Worm (Caenorhabditis elegans) whole organism, young adult: Measurements from ENCODE around the gene Y45F10B.13.

Source experiments
- C17E4.6 ChIP-seq: fragments of 200-800 bp; sonication (Bioruptor generic); IDR thresholded peaks from 2 replicates; pipeline ENCODE4 v1.3.6; 2022; ENCODE audit warnings: missing genetic modification reagents, missing genetic modification characterization, missing compliant biosample characterization
- D2030.7 ChIP-seq: fragments of 200-800 bp; sonication (Bioruptor generic); IDR thresholded peaks from 2 replicates; pipeline ENCODE4 v1.3.6; 2022; ENCODE audit warnings: missing genetic modification reagents, missing genetic modification characterization, missing compliant biosample characterization
- F10E7.11 ChIP-seq: sonication (generic microtip); optimal IDR thresholded peaks from 2 replicates; lab custom pipeline; 2017; ENCODE audit warnings: mild to moderate bottlenecking, missing genetic modification characterization, moderate library complexity, missing compliant biosample characterization
- F22D6.2 ChIP-seq: sonication (generic microtip); optimal IDR thresholded peaks from 2 replicates; lab custom pipeline; 2016; ENCODE audit warnings: mild to moderate bottlenecking, missing genetic modification characterization, missing compliant biosample characterization
- F23B12.7 ChIP-seq: sonication (generic microtip); optimal IDR thresholded peaks from 2 replicates; lab custom pipeline; 2017; ENCODE audit warnings: missing genetic modification characterization, mild to moderate bottlenecking, missing compliant biosample characterization, antibody characterized with exemption, moderate library complexity; ENCODE audit not compliant: insufficient read depth
- F33H1.4 ChIP-seq: fragments of 200-800 bp; sonication (Bioruptor generic); IDR thresholded peaks from 2 replicates; pipeline ENCODE4 v1.3.6; 2022; ENCODE audit warnings: missing genetic modification reagents, missing genetic modification characterization, missing compliant biosample characterization
- F55B11.4 ChIP-seq: sonication (generic microtip); optimal IDR thresholded peaks from 2 replicates; lab custom pipeline; 2016; ENCODE audit warnings: missing compliant biosample characterization, missing genetic modification characterization, borderline replicate concordance; ENCODE audit not compliant: insufficient read depth
- K11D2.4 ChIP-seq: fragments of 200-800 bp; sonication (Bioruptor generic); IDR thresholded peaks from 2 replicates; pipeline ENCODE4 v1.3.6; 2022; ENCODE audit warnings: missing genetic modification reagents, missing genetic modification characterization, missing compliant biosample characterization
- K12H6.12 ChIP-seq: fragments of 200-800 bp; sonication (Bioruptor generic); optimal IDR thresholded peaks from 2 replicates; lab custom pipeline; 2018; ENCODE audit warnings: mild to moderate bottlenecking, missing genetic modification characterization, missing compliant biosample characterization
- T26A5.8 ChIP-seq: sonication (generic microtip); optimal IDR thresholded peaks from 2 replicates; lab custom pipeline; 2016; ENCODE audit warnings: missing genetic modification characterization, missing compliant biosample characterization
- Y53F4B.3 ChIP-seq: fragments of 200-800 bp; sonication (Bioruptor generic); IDR thresholded peaks from 2 replicates; pipeline ENCODE4 v1.3.6; 2022; ENCODE audit warnings: missing genetic modification reagents, missing genetic modification characterization, missing compliant biosample characterization
- Y53G8AR.9 ChIP-seq: fragments of 200-800 bp; sonication (Bioruptor generic); conservative IDR thresholded peaks from 2 replicates; pipeline ENCODE4 v1.3.6; 2022; ENCODE audit warnings: missing genetic modification reagents, missing genetic modification characterization, missing compliant biosample characterization
- Y67H2A.10 ChIP-seq: fragments of 200-800 bp; sonication (Bioruptor generic); conservative IDR thresholded peaks from 2 replicates; pipeline ENCODE4 v1.3.6; 2022; ENCODE audit warnings: missing genetic modification reagents, missing genetic modification characterization, missing compliant biosample characterization
- ZK185.1 ChIP-seq: sonication (generic microtip); optimal IDR thresholded peaks from 2 replicates; lab custom pipeline; 2016; ENCODE audit warnings: mild to moderate bottlenecking, missing genetic modification characterization, missing compliant biosample characterization; ENCODE audit not compliant: poor library complexity, severe bottlenecking
- attf-6 ChIP-seq: fragments of 200-800 bp; sonication (Bioruptor generic); IDR thresholded peaks from 2 replicates; pipeline ENCODE4 v1.3.6; 2022; ENCODE audit warnings: missing genetic modification reagents, missing genetic modification characterization, missing compliant biosample characterization
- ccch-3 ChIP-seq: fragments of 200-800 bp; sonication (Bioruptor generic); optimal IDR thresholded peaks from 2 replicates; lab custom pipeline; 2018; ENCODE audit warnings: mild to moderate bottlenecking, missing genetic modification characterization, missing compliant biosample characterization
- ceh-40 ChIP-seq: fragments of 200-800 bp; sonication (Bioruptor generic); IDR thresholded peaks from 2 replicates; pipeline ENCODE4 v1.3.6; 2022; ENCODE audit warnings: missing genetic modification characterization, missing compliant biosample characterization
- chd-7 ChIP-seq: sonication (generic microtip); optimal IDR thresholded peaks from 2 replicates; lab custom pipeline; 2016; ENCODE audit warnings: mild to moderate bottlenecking, missing genetic modification characterization, moderate library complexity, missing compliant biosample characterization
- efl-1 ChIP-seq: fragments of 150-350 bp; optimal IDR thresholded peaks from 2 replicates; lab custom pipeline; 2014; ENCODE audit warnings: missing biosample characterization, missing genetic modification reagents, missing genetic modification characterization
- egl-18 ChIP-seq: fragments of 200-800 bp; sonication (Bioruptor generic); IDR thresholded peaks from 2 replicates; pipeline ENCODE4 v1.3.6; 2022; ENCODE audit warnings: missing genetic modification reagents, missing genetic modification characterization, missing compliant biosample characterization
- egl-44 ChIP-seq: fragments of 200-800 bp; sonication (Bioruptor generic); IDR thresholded peaks from 2 replicates; pipeline ENCODE4 v1.3.6; 2022; ENCODE audit warnings: missing genetic modification reagents, missing genetic modification characterization, missing compliant biosample characterization
- ekl-4 ChIP-seq: fragments of 200-800 bp; sonication (Bioruptor generic); IDR thresholded peaks from 2 replicates; pipeline ENCODE4 v1.3.6; 2022; ENCODE audit warnings: missing genetic modification reagents, missing genetic modification characterization, missing compliant biosample characterization
- hrde-1 ChIP-seq: sonication (generic microtip); optimal IDR thresholded peaks from 2 replicates; lab custom pipeline; 2016; ENCODE audit warnings: missing genetic modification characterization, mild to moderate bottlenecking, missing compliant biosample characterization, moderate library complexity, missing genotype, missing genetic modification reagents, borderline replicate concordance
- hsf-1 ChIP-seq: fragments of 200-800 bp; sonication (Bioruptor generic); IDR thresholded peaks from 2 replicates; pipeline ENCODE4 v1.3.6; 2022; ENCODE audit warnings: missing genetic modification reagents, missing genetic modification characterization, missing compliant biosample characterization
- lag-1 ChIP-seq: fragments of 200-800 bp; sonication (Bioruptor generic); IDR thresholded peaks from 2 replicates; pipeline ENCODE4 v1.3.6; 2022; ENCODE audit warnings: missing genetic modification reagents, missing genetic modification characterization, missing compliant biosample characterization
- let-526 ChIP-seq: fragments of 200-800 bp; sonication (Bioruptor generic); IDR thresholded peaks from 2 replicates; pipeline ENCODE4 v1.3.6; 2022; ENCODE audit warnings: missing genetic modification reagents, missing genetic modification characterization, missing compliant biosample characterization
- let-607 ChIP-seq, 2 experiments: fragments of 200-800 bp in 1 of 2; sonication (Bioruptor generic) in 1 of 2; sonication (generic microtip) in 1 of 2; optimal IDR thresholded peaks; 2 replicates each; lab custom pipeline; 2016 to 2018; ENCODE audit warnings: mild to moderate bottlenecking in 2 of 2, missing compliant biosample characterization in 2 of 2, missing genetic modification characterization in 2 of 2, moderate library complexity in 2 of 2, missing genotype in 1 of 2
- lin-40 ChIP-seq: sonication (generic microtip); optimal IDR thresholded peaks from 2 replicates; lab custom pipeline; 2016; ENCODE audit warnings: missing genetic modification characterization, mild to moderate bottlenecking, missing compliant biosample characterization, missing genotype, missing genetic modification reagents
- lsy-27 ChIP-seq: sonication (generic microtip); optimal IDR thresholded peaks from 2 replicates; lab custom pipeline; 2017; ENCODE audit warnings: missing genetic modification characterization, mild to moderate bottlenecking, missing compliant biosample characterization, antibody characterized with exemption, missing genotype, borderline replicate concordance; ENCODE audit not compliant: insufficient read depth
- madf-3 ChIP-seq: fragments of 200-800 bp; sonication (Bioruptor generic); IDR thresholded peaks from 2 replicates; pipeline ENCODE4 v1.3.6; 2022; ENCODE audit warnings: missing genetic modification reagents, missing genetic modification characterization, missing compliant biosample characterization
- madf-6 ChIP-seq: fragments of 200-800 bp; sonication (Bioruptor generic); IDR thresholded peaks from 2 replicates; pipeline ENCODE4 v1.3.6; 2022; ENCODE audit warnings: missing genetic modification reagents, missing genetic modification characterization, missing compliant biosample characterization
- madf-8 ChIP-seq: fragments of 200-800 bp; sonication (Bioruptor generic); conservative IDR thresholded peaks from 2 replicates; pipeline ENCODE4 v1.3.6; 2022; ENCODE audit warnings: missing genetic modification reagents, missing genetic modification characterization, missing compliant biosample characterization
- nfya-1 ChIP-seq: sonication (generic microtip); optimal IDR thresholded peaks from 2 replicates; lab custom pipeline; 2017; ENCODE audit warnings: antibody characterized with exemption, missing compliant biosample characterization, missing genetic modification characterization, borderline replicate concordance; ENCODE audit not compliant: insufficient read depth
- nhr-90 ChIP-seq: sonication (generic microtip); optimal IDR thresholded peaks from 2 replicates; lab custom pipeline; 2016; ENCODE audit warnings: missing genotype, mild to moderate bottlenecking, missing genetic modification characterization, missing compliant biosample characterization
- rcor-1 ChIP-seq: fragments of 200-800 bp; sonication (Bioruptor generic); IDR thresholded peaks from 2 replicates; pipeline ENCODE4 v1.3.6; 2022; ENCODE audit warnings: missing genetic modification reagents, missing genetic modification characterization, missing compliant biosample characterization
- snpc-1.1 ChIP-seq: sonication (generic microtip); optimal IDR thresholded peaks from 2 replicates; lab custom pipeline; 2017; ENCODE audit warnings: missing genetic modification characterization, mild to moderate bottlenecking, missing compliant biosample characterization, antibody characterized with exemption, moderate library complexity, missing genotype, missing genetic modification reagents; ENCODE audit not compliant: insufficient read depth
- snpc-4 ChIP-seq, 5 experiments: fragments of 150-350 bp in 1 of 5; sonication (generic microtip) in 4 of 5; optimal IDR thresholded peaks; 2 replicates each; lab custom pipeline; 2014 to 2018; ENCODE audit warnings: missing genetic modification characterization in 5 of 5, missing biosample characterization in 3 of 5, antibody characterized with exemption in 2 of 5, mild to moderate bottlenecking in 2 of 5, missing compliant biosample characterization in 2 of 5, missing genotype in 2 of 5, moderate library complexity in 2 of 5, missing genetic modification reagents in 1 of 5
- tlf-1 ChIP-seq: fragments of 200-800 bp; sonication (Bioruptor generic); optimal IDR thresholded peaks from 2 replicates; lab custom pipeline; 2018; ENCODE audit warnings: mild to moderate bottlenecking, missing genetic modification characterization, missing compliant biosample characterization
- unc-130 ChIP-seq: sonication (generic microtip); optimal IDR thresholded peaks from 2 replicates; lab custom pipeline; 2016; ENCODE audit warnings: missing genetic modification reagents, missing genetic modification characterization, missing compliant biosample characterization
- unc-62 ChIP-seq: fragments of 150-350 bp; optimal IDR thresholded peaks from 2 replicates; lab custom pipeline; 2014; ENCODE audit warnings: missing biosample characterization, missing genetic modification reagents, missing genetic modification characterization
- xnd-1 ChIP-seq: sonication (generic microtip); optimal IDR thresholded peaks from 2 replicates; lab custom pipeline; 2016; ENCODE audit warnings: missing genotype, missing genetic modification reagents, missing genetic modification characterization, missing compliant biosample characterization
- zfh-2 ChIP-seq: fragments of 200-800 bp; sonication (Bioruptor generic); conservative IDR thresholded peaks from 2 replicates; pipeline ENCODE4 v1.3.6; 2022; ENCODE audit warnings: missing genetic modification reagents, missing genetic modification characterization, missing compliant biosample characterization
- zim-3 ChIP-seq: sonication (generic microtip); optimal IDR thresholded peaks from 2 replicates; lab custom pipeline; 2017; ENCODE audit warnings: mild to moderate bottlenecking, missing genetic modification characterization, moderate library complexity, missing compliant biosample characterization
- ztf-22 ChIP-seq: fragments of 200-800 bp; sonication (Bioruptor generic); optimal IDR thresholded peaks from 2 replicates; lab custom pipeline; 2018; ENCODE audit warnings: mild to moderate bottlenecking, missing genetic modification characterization, moderate library complexity, missing compliant biosample characterization
- ztf-26 ChIP-seq: sonication (generic microtip); optimal IDR thresholded peaks from 2 replicates; lab custom pipeline; 2017; ENCODE audit warnings: missing genetic modification characterization, missing compliant biosample characterization

Gene Y45F10B.13

DNA sequence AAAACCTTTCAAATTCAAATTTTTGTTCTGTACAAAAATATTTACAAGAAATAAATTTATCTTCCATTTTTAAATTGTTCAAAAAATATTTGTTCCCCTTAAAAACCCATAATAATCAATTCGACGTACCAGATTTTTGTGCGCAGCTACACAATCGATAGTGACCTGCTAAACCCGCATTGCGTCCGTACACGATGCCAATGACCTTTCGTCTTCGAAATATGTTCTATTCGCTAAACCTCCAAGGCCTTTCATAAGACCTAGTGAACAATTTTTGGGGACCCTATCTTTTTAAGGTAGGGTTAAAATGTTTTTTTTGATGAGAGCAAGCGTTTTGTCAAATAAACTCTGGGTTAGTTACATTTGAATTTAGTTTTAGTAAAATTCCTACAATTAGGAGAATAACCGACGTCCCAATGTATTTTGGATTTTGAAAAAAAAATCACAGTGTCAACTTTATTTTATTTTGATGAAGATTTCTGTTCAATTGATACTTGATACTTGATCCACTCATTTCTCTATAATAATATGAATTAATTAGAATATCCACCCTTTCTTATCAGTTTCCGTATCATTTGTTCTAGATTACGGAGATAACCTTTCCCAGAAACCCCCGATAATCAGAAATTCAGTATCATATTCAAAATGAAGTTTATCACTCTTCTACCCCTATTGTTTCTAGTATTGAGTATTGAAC is 40.6 kb upstream of the Y45F10B.13 start, which contains the start of gene Y45F10B.59 (continued):
- TF ChIP-seq madf-8 (no peak), unc-62 (no peak), nhr-90 (no peak), unc-130 (GFP tag; lab: Kevin White, UChicago) (no peak), lag-1 (GFP tag; lab: Robert Waterston, UW) (no peak), T26A5.8 (tag; lab: Kevin White, UChicago) (no peak), ztf-26 (tag; lab: Kevin White, UChicago) (no peak), let-607 (tag; optimal IDR thresholded peaks at IDR 0.05; lab: Kevin White, UChicago) (no peak), F22D6.2 (tag; lab: Kevin White, UChicago) (no peak), K12H6.12 (tag; lab: Kevin White, UChicago) (no peak), zfh-2 (GFP tag; lab: Robert Waterston, UW) (no peak), madf-3 (GFP tag; lab: Robert Waterston, UW) (no peak), ztf-22 (GFP tag; lab: Kevin White, UChicago) (no peak), zim-3 (no peak), efl-1 (GFP tag; lab: Kevin White, UChicago) (no peak), C17E4.6 (GFP tag; lab: Robert Waterston, UW) (no peak), nfya-1 (no peak), hrde-1 (tag; lab: Kevin White, UChicago) (no peak), F23B12.7 (tag; lab: Kevin White, UChicago) (no peak), tlf-1 (GFP tag; lab: Kevin White, UChicago) (no peak), lin-40 (tag; lab: Kevin White, UChicago) (no peak), chd-7 (no peak), rcor-1 (0 out of 2 replicates have a peak, but pooled peaks have one; percentile 16), egl-18 (GFP tag; lab: Robert Waterston, UW) (no peak), Y53G8AR.9 (GFP tag; lab: Robert Waterston, UW) (no peak), F10E7.11 (no peak), Y67H2A.10 (GFP tag; lab: Robert Waterston, UW) (no peak), lsy-27 (tag; lab: Kevin White, UChicago) (no peak), D2030.7 (GFP tag; lab: Robert Waterston, UW) (peak; percentile 57), ekl-4 (GFP tag; lab: Robert Waterston, UW) (0 out of 2 replicates have a peak, but pooled peaks have one; percentile 35), xnd-1 (no peak), madf-6 (GFP tag; lab: Robert Waterston, UW) (peak; percentile 65; the same call in 1 of the 2 replicates), ZK185.1 (tag; lab: Kevin White, UChicago) (no peak), K11D2.4 (GFP tag; lab: Robert Waterston, UW) (no peak), snpc-4 (GFP tag; optimal IDR thresholded peaks at IDR 0.05; lab: Kevin White, UChicago) (peak; percentile 92), snpc-4 (tag; optimal IDR thresholded peaks at IDR 0.05; lab: Kevin White, UChicago) (peak; percentile 90 to 94 (median 92)), ccch-3 (GFP tag; lab: Kevin White, UChicago) (no peak), attf-6 (peak; percentile 94), snpc-1.1 (tag; lab: Kevin White, UChicago) (peak; percentile 93), egl-44 (GFP tag; lab: Robert Waterston, UW) (no peak), F55B11.4 (tag; lab: Kevin White, UChicago) (no peak), F33H1.4 (GFP tag; lab: Robert Waterston, UW) (no peak), let-526 (no peak), ceh-40 (GFP tag; lab: Robert Waterston, UW) (no peak), hsf-1 (GFP tag; lab: Robert Waterston, UW) (0 out of 2 replicates have a peak, but pooled peaks have one; percentile 20), Y53F4B.3 (no peak)
